3 fruit fly cellular contexts compared by ENCODE assay signal in genomic region chrX:7562622-7563021, dm6.
TF ChIP-seq lines count a peak whose summit lies in the region.

No protein-coding gene starts in this region.

- TF ChIP-seq CTCF in whole organism, embryonic (GFP tag; optimal IDR thresholded peaks at IDR 0.05; lab: Kevin White, UChicago), result no peak

TF ChIP-seq in whole organism, adult, 20 proteins besides CTCF, POLR2A, EP300 and RAD21:
- TF ChIP-seq CG12768 (GFP tag; optimal IDR thresholded peaks at IDR 0.05; lab: Kevin White, UChicago), result no peak
- TF ChIP-seq cnc (optimal IDR thresholded peaks at IDR 0.05; lab: Kevin White, UChicago), result no peak
- TF ChIP-seq bab1 (GFP tag; optimal IDR thresholded peaks at IDR 0.05; lab: Kevin White, UChicago), result peak; percentile 47

TF ChIP-seq in whole organism, embryonic, 481 proteins besides CTCF, POLR2A, EP300 and RAD21:
- TF ChIP-seq CG17328 (GFP tag; IDR thresholded peaks at IDR 0.05; lab: Robert Waterston, UW) (0 out of 2 replicates have a peak, but pooled peaks have one; percentile 26), Xrp1 (GFP tag; IDR thresholded peaks at IDR 0.05; lab: Robert Waterston, UW) (peak; percentile 12; the same call in 1 of the 2 replicates), CG7786 (GFP tag; optimal IDR thresholded peaks at IDR 0.05; lab: Kevin White, UChicago) (no peak), sens (GFP tag; lab: Kevin White, UChicago) (peak; percentile 44)

TF ChIP-seq in whole organism, prepupa, 60 proteins besides CTCF, POLR2A, EP300 and RAD21:
- no peak for TF ChIP-seq Lpt (GFP tag; optimal IDR thresholded peaks at IDR 0.05; lab: Kevin White, UChicago)
- TF ChIP-seq CG11294 (GFP tag; IDR thresholded peaks at IDR 0.05; lab: Robert Waterston, UW), result no peak
- TF ChIP-seq CG11762 (GFP tag; optimal IDR thresholded peaks at IDR 0.05; lab: Kevin White, UChicago; ENCODE audit: insufficient read depth), result no peak
- no peak for TF ChIP-seq dsx (GFP tag; optimal IDR thresholded peaks at IDR 0.05; lab: Kevin White, UChicago; ENCODE audit: poor library complexity, severe bottlenecking)
- TF ChIP-seq CG3919 (GFP tag; optimal IDR thresholded peaks at IDR 0.05; lab: Kevin White, UChicago), result no peak
- peak; percentile 73 for TF ChIP-seq svp (GFP tag; lab: Kevin White, UChicago)
- peak; percentile 12 for TF ChIP-seq lz (GFP tag; optimal IDR thresholded peaks at IDR 0.05; lab: Kevin White, UChicago)
- no peak for TF ChIP-seq CG1621 (tag; optimal IDR thresholded peaks at IDR 0.05; lab: Kevin White, UChicago)
- no peak for TF ChIP-seq Sox14 (GFP tag; optimal IDR thresholded peaks at IDR 0.05; lab: Kevin White, UChicago)
- no peak for TF ChIP-seq CG8319 (GFP tag; optimal IDR thresholded peaks at IDR 0.05; lab: Kevin White, UChicago)
- no peak for TF ChIP-seq ss (GFP tag; optimal IDR thresholded peaks at IDR 0.05; lab: Kevin White, UChicago)
- TF ChIP-seq CG10631 (GFP tag; optimal IDR thresholded peaks at IDR 0.05; lab: Kevin White, UChicago), result no peak
- TF ChIP-seq OdsH (GFP tag; optimal IDR thresholded peaks at IDR 0.05; lab: Kevin White, UChicago), result no peak
- peak; percentile 42 for TF ChIP-seq Eip78C (GFP tag; lab: Kevin White, UChicago)
- no peak for TF ChIP-seq Blimp-1 (GFP tag; optimal IDR thresholded peaks at IDR 0.05; lab: Kevin White, UChicago)
- no peak for TF ChIP-seq topi (GFP tag; optimal IDR thresholded peaks at IDR 0.05; lab: Kevin White, UChicago)
- TF ChIP-seq net (GFP tag; optimal IDR thresholded peaks at IDR 0.05; lab: Kevin White, UChicago), result no peak
- no peak for TF ChIP-seq CG6854 (GFP tag; optimal IDR thresholded peaks at IDR 0.05; lab: Kevin White, UChicago)
- no peak for TF ChIP-seq pdm3 (GFP tag; optimal IDR thresholded peaks at IDR 0.05; lab: Kevin White, UChicago)
- no peak for TF ChIP-seq acj6 (GFP tag; optimal IDR thresholded peaks at IDR 0.05; lab: Kevin White, UChicago)
- no peak for TF ChIP-seq salr (GFP tag; optimal IDR thresholded peaks at IDR 0.05; lab: Kevin White, UChicago)
- no peak for TF ChIP-seq CG15336 (GFP tag; IDR thresholded peaks at IDR 0.05; lab: Robert Waterston, UW)
- TF ChIP-seq CG16779 (tag; optimal IDR thresholded peaks at IDR 0.05; lab: Kevin White, UChicago), result no peak
- no peak for TF ChIP-seq spab (GFP tag; optimal IDR thresholded peaks at IDR 0.05; lab: Kevin White, UChicago)
- no peak for TF ChIP-seq achi (GFP tag; optimal IDR thresholded peaks at IDR 0.05; lab: Kevin White, UChicago)
- no peak for TF ChIP-seq CG6792 (GFP tag; optimal IDR thresholded peaks at IDR 0.05; lab: Kevin White, UChicago)
- TF ChIP-seq CG31627 (GFP tag; optimal IDR thresholded peaks at IDR 0.05; lab: Kevin White, UChicago), result peak; percentile 11
- peak; percentile 12 for TF ChIP-seq esn (GFP tag; optimal IDR thresholded peaks at IDR 0.05; lab: Kevin White, UChicago)
- TF ChIP-seq eg (GFP tag; IDR thresholded peaks at IDR 0.05; lab: Robert Waterston, UW), result 0 out of 3 replicates have a peak, but pooled peaks have one; percentile 9
- TF ChIP-seq Ets96B (tag; optimal IDR thresholded peaks at IDR 0.05; lab: Kevin White, UChicago), result no peak
- TF ChIP-seq CG11902 (GFP tag; optimal IDR thresholded peaks at IDR 0.05; lab: Kevin White, UChicago), result no peak
- no peak for TF ChIP-seq CG9139 (GFP tag; optimal IDR thresholded peaks at IDR 0.05; lab: Kevin White, UChicago)
- TF ChIP-seq CG6276 (GFP tag; optimal IDR thresholded peaks at IDR 0.05; lab: Kevin White, UChicago), result no peak
- TF ChIP-seq Hr39 (GFP tag; optimal IDR thresholded peaks at IDR 0.05; lab: Kevin White, UChicago), result peak; percentile 31
- no peak for TF ChIP-seq CG34406 (GFP tag; optimal IDR thresholded peaks at IDR 0.05; lab: Kevin White, UChicago)
- TF ChIP-seq Gug (GFP tag; IDR thresholded peaks at IDR 0.05; lab: Robert Waterston, UW), result no peak
- TF ChIP-seq Hr4 (GFP tag; optimal IDR thresholded peaks at IDR 0.05; lab: Kevin White, UChicago), result no peak
- TF ChIP-seq CG10669 (GFP tag; optimal IDR thresholded peaks at IDR 0.05; lab: Kevin White, UChicago), result no peak
- TF ChIP-seq fd59A (GFP tag; optimal IDR thresholded peaks at IDR 0.05; lab: Kevin White, UChicago), result no peak
- TF ChIP-seq Met (GFP tag; optimal IDR thresholded peaks at IDR 0.05; lab: Kevin White, UChicago), result peak; percentile 22
- TF ChIP-seq fd85E (GFP tag; optimal IDR thresholded peaks at IDR 0.05; lab: Kevin White, UChicago), result no peak
- peak; percentile 5 for TF ChIP-seq cyc (GFP tag; optimal IDR thresholded peaks at IDR 0.05; lab: Kevin White, UChicago)
- no peak for TF ChIP-seq fkh (GFP tag; optimal IDR thresholded peaks at IDR 0.05; lab: Kevin White, UChicago)
- no peak for TF ChIP-seq CG4318 (GFP tag; optimal IDR thresholded peaks at IDR 0.05; lab: Kevin White, UChicago)
- no peak for TF ChIP-seq CG8632 (GFP tag; optimal IDR thresholded peaks at IDR 0.05; lab: Kevin White, UChicago)
- TF ChIP-seq CG6808 (GFP tag; optimal IDR thresholded peaks at IDR 0.05; lab: Kevin White, UChicago), result no peak
- no peak for TF ChIP-seq CG3032 (tag; optimal IDR thresholded peaks at IDR 0.05; lab: Kevin White, UChicago)
- TF ChIP-seq Ets21C (GFP tag; optimal IDR thresholded peaks at IDR 0.05; lab: Kevin White, UChicago), result no peak
- no peak for TF ChIP-seq Smox (GFP tag; optimal IDR thresholded peaks at IDR 0.05; lab: Kevin White, UChicago)
- TF ChIP-seq Hr38 (GFP tag; optimal IDR thresholded peaks at IDR 0.05; lab: Kevin White, UChicago), result no peak
- no peak for TF ChIP-seq vri (GFP tag; optimal IDR thresholded peaks at IDR 0.05; lab: Kevin White, UChicago)
- peak; percentile 33; the same call in 1 of the 3 replicates for TF ChIP-seq CG6163 (GFP tag; IDR thresholded peaks at IDR 0.05; lab: Robert Waterston, UW)
- TF ChIP-seq CG7368 (GFP tag; optimal IDR thresholded peaks at IDR 0.05; lab: Kevin White, UChicago), result no peak
- TF ChIP-seq dac (GFP tag; optimal IDR thresholded peaks at IDR 0.05; lab: Kevin White, UChicago), result no peak
- TF ChIP-seq CG8119 (GFP tag; IDR thresholded peaks at IDR 0.05; lab: Robert Waterston, UW), result no peak
- no peak for TF ChIP-seq Eip93F (GFP tag; optimal IDR thresholded peaks at IDR 0.05; lab: Kevin White, UChicago)
- peak; percentile 30 for TF ChIP-seq Sox102F (GFP tag; optimal IDR thresholded peaks at IDR 0.05; lab: Kevin White, UChicago)
- no peak for TF ChIP-seq CG32006 (GFP tag; optimal IDR thresholded peaks at IDR 0.05; lab: Kevin White, UChicago)
- TF ChIP-seq Eip75B (GFP tag; optimal IDR thresholded peaks at IDR 0.05; lab: Kevin White, UChicago), result no peak
- no peak for TF ChIP-seq Sox15 (GFP tag; optimal IDR thresholded peaks at IDR 0.05; lab: Kevin White, UChicago)
